Worm (Caenorhabditis elegans): ENCODE measurements around the gene cyp-37A1.

The cyp-37A1 gene

ce11 chrII:13977701-13978100 is 39.1 kb downstream of the cyp-37A1 start:
- TF ChIP-seq unc-62 (GFP tag; optimal IDR thresholded peaks at IDR 0.05), result no peak

- TF ChIP-seq unc-62 (GFP tag; optimal IDR thresholded peaks at IDR 0.05), result no peak
These were observed 40.6 kb downstream of the cyp-37A1 start, which contains the start of gene Y39G8B.2 for ce11 chrII:13976161-13976560. Gene Y39G8B.2, minus strand, starts transcription at chrII:13976221.

ce11 chrII:13974136-13974535 is 42.6 kb downstream of the cyp-37A1 start:
- TF ChIP-seq unc-62 (GFP tag; optimal IDR thresholded peaks at IDR 0.05), result no peak

DNA sequence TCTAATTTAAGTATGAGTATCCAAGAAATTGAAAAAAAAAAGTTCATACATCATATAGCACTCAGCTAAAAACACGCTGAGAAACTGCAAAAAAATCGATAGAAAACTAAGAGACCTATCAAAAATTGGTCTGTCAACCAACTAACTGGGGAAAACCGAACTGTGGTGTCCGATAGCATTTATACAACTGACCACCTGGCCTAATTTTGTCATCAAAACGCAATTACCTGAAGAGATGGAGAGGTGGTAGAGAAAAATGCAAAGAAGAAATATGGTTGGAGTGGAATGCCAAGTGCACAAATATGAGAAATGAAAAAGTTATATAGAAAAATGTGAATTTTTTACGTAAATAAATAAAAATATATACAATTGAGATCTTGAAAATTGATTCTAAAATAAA is 43.3 kb downstream of the cyp-37A1 start, which contains the start of gene Y39G8B.1:
TSS of gene Y39G8B.1 (minus strand) at position 299 of the 400 bp plus-strand sequence.
- no peak for TF ChIP-seq unc-62 (GFP tag; optimal IDR thresholded peaks at IDR 0.05)

DNA sequence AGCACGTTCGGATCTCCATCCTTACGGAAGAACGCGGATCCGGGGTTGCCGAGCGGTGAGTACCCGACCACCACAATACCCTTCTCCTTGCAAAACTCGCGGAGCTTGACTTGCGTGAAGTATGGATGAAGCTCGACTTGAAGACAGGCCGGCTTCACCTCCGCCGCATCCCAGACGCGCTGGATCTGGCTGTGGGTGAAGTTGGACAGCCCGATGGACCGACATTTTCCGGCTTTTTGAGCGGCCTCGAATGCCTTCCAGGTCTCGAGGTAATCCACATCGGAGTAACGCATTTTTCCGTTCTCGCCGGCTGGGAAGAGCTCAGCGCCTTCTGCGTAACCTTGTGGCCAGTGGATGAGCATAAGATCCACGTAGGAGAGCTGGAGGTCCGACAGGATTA is 44.6 kb downstream of the cyp-37A1 start:
- no peak for TF ChIP-seq unc-62 (GFP tag; optimal IDR thresholded peaks at IDR 0.05)

ce11 chrII:13968979-13969378 is 47.8 kb downstream of the cyp-37A1 start, which contains the start of gene sre-43:
Gene sre-43, minus strand, starts transcription at chrII:13969079.
- TF ChIP-seq unc-62 (GFP tag; optimal IDR thresholded peaks at IDR 0.05), result no peak

DNA sequence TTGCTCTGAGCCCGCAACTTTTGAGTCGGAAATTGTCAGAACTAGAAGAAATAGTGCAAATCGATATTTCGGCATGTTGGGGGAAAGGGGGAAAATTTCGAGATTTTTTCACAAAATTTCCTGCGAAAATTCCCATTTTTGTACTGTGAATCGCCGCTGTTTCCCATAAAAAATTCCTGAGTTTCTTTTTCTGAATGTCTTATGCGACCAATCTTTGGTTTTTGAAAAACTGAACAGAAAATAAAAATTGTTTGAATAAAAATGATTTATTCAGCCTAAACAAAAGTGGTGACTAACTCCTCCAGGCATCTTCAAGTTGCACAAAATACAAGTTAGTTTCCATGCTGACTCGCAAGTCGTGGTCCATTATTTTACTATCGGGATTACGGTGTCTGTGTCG is 50.5 kb downstream of the cyp-37A1 start, which contains the start of gene W07G1.7:
TSS of gene W07G1.7 (minus strand) at position 101 of the 400 bp plus-strand sequence.
- TF ChIP-seq unc-62 (GFP tag; optimal IDR thresholded peaks at IDR 0.05), result no peak

DNA sequence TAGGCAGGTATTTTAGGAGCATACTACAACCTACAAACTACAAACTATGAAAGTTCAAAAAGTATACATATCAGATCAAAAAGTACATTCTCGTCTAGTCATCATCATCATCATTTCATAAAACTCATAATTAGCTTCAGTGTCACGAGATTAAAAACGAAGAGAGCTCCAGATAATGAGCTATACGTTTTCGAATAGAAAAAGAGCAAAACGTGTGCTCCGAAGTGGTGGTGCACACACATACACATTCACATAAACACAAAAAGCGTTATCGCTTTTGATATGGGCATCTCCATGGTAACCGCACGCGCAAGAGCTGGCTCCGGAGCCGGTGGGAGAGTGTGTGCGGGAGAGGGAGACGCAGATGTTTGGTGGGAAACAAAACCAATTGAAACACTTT is 52.4 kb downstream of the cyp-37A1 start:
- no peak for TF ChIP-seq unc-62 (GFP tag; optimal IDR thresholded peaks at IDR 0.05)
